Worm (Caenorhabditis elegans): ENCODE results near the gene emb-1.

ce11 chrIII:5136033-5136597 lies 37.1 kb upstream of the emb-1 start, which contains the start of gene tbx-2:
- TF ChIP-seq aly-1 (tag; optimal IDR thresholded peaks at IDR 0.05) (peak; percentile 17), flt-1 (GFP tag; IDR thresholded peaks at IDR 0.05) (no peak), sea-1 (GFP tag; conservative IDR thresholded peaks at IDR 0.05) (0 out of 2 replicates have a peak, but pooled peaks have one; percentile 26)
